Worm (Caenorhabditis elegans) whole organism, L1 larva: ENCODE measurements around the gene R144.10.

Source experiments
- Y116A8C.19 ChIP-seq: sonication (generic microtip); optimal IDR thresholded peaks from 2 replicates; lab custom pipeline; 2016; ENCODE audit warnings: missing compliant biosample characterization, missing genetic modification characterization, borderline replicate concordance
- aly-2 ChIP-seq: fragments of 150-350 bp; optimal IDR thresholded peaks from 2 replicates; lab custom pipeline; 2014; ENCODE audit warnings: missing biosample characterization, missing genetic modification characterization
- ama-1 ChIP-seq: fragments of 150-350 bp; optimal IDR thresholded peaks from 2 replicates; lab custom pipeline; 2014
- lir-3 ChIP-seq: sonication (generic microtip); optimal IDR thresholded peaks from 2 replicates; lab custom pipeline; 2016; ENCODE audit warnings: mild to moderate bottlenecking, missing genetic modification characterization, moderate library complexity, missing compliant biosample characterization; ENCODE audit not compliant: poor library complexity
- nhr-77 ChIP-seq: fragments of 150-350 bp; optimal IDR thresholded peaks from 2 replicates; lab custom pipeline; 2014; ENCODE audit warnings: missing biosample characterization, missing genetic modification characterization
- pqm-1 ChIP-seq: sonication (generic microtip); optimal IDR thresholded peaks from 3 replicates; lab custom pipeline; 2017; ENCODE audit warnings: missing biosample characterization, missing genetic modification characterization

DNA sequence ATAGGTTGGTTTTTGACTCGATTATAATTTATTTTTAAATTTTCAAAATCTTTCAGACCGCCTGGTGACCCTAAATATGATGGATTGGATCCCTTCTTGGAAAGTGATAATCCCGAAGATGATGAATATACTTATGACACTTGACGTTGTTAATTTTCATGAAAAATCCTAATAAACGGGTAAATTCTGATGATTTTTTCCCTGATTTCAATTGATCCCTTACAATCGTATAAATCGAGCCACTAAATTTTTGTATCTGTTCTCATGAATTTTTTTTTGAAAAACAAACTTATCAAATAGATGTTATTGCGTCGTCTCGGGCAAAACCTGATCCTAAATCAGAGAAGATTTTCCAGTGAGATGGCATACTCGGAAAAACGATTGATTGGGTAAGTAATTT lies 20.8 kb upstream of the R144.10 start, which contains the start of gene R144.13:
- TF ChIP-seq nhr-77 (tag; lab: Kevin White, UChicago) (no peak), aly-2 (tag; lab: Kevin White, UChicago) (no peak), ama-1 (lab: Kevin White, UChicago) (no peak), Y116A8C.19 (tag; lab: Kevin White, UChicago) (no peak), pqm-1 (no peak), lir-3 (tag; lab: Kevin White, UChicago) (no peak)
